Worm (Caenorhabditis elegans): Measurements from ENCODE around the gene R10D12.8.

ce11 chrV:13931952-13932351 is 21.1 kb downstream of the R10D12.8 start:
- TF ChIP-seq him-1 (tag; optimal IDR thresholded peaks at IDR 0.05) (no peak), W03F9.2 (tag; optimal IDR thresholded peaks at IDR 0.05) (no peak), dao-5 (tag; optimal IDR thresholded peaks at IDR 0.05) (no peak)
